Worm (Caenorhabditis elegans): ENCODE data around the gene F13D12.3.
"Not testable (repeated sequence)": the region's sequence is repeated elsewhere in the genome, so short reads cannot be mapped to it uniquely, and the experiment has no call there.

Gene F13D12.3

DNA sequence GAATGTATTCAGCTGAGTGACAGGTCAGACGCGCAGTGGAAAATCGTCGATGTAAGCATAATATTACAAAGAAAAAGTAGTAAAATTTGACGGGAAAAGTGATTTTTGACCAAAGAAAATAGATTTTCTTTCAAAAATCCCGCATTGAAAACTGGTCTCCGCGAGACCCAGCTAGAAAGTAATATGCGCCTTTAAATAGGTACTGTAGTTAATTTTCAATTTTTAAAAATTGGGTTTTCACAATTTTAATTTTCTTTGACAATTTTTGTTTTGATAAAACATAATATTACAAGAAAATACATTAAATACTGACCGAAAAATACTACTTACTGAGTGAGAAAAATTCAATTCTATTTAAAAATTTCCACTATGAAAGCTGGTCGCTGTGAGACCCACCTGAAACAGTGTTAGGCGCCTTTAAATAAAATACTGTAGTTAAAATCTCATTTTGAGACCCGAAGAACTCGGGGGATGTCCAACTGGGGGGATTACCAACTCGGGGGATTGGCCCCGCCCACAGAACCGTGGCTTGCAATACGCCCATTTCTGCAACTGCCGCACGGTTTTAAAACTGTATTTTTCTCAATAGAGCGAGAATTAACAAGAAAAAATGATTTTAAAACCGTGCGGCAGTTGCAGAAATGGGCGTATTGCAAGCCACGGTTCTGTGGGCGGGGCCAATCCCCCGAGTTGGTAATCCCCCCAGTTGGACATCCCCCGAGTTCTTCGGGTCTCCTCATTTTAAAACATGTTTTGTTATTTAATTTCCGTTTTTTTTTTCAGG lies 24.8 kb upstream of the F13D12.3 start, which contains the start of gene tars-1:
Gene tars-1, minus strand, starts transcription at position 497 of the 784 bp plus-strand sequence.
- not testable (repeated sequence) for TF ChIP-seq flt-1 (GFP tag; IDR thresholded peaks at IDR 0.05); cog-1 (tag; optimal IDR thresholded peaks at IDR 0.05); ref-1 (GFP tag; conservative IDR thresholded peaks at IDR 0.05)

ce11 chrII:11695945-11696270 lies 24.3 kb upstream of the F13D12.3 start, which contains the start of gene xpf-1:
xpf-1 (plus strand) TSS chrII:11696171.
- no peak for TF ChIP-seq ztf-29 (GFP tag; IDR thresholded peaks at IDR 0.05)
- TF ChIP-seq flt-1 (GFP tag; IDR thresholded peaks at IDR 0.05): no peak
- TF ChIP-seq ref-1 (GFP tag; conservative IDR thresholded peaks at IDR 0.05): no peak
- no peak for TF ChIP-seq klf-2 (GFP tag; conservative IDR thresholded peaks at IDR 0.05)
- TF ChIP-seq med-1 (GFP tag; optimal IDR thresholded peaks at IDR 0.05; ENCODE audit: insufficient read depth): no peak
- no peak for TF ChIP-seq T22C8.4 (GFP tag; IDR thresholded peaks at IDR 0.05)
- TF ChIP-seq ztf-23 (GFP tag; IDR thresholded peaks at IDR 0.05): no peak
- TF ChIP-seq cog-1 (tag; optimal IDR thresholded peaks at IDR 0.05): no peak
- no peak for TF ChIP-seq tab-1 (GFP tag; IDR thresholded peaks at IDR 0.05)

DNA sequence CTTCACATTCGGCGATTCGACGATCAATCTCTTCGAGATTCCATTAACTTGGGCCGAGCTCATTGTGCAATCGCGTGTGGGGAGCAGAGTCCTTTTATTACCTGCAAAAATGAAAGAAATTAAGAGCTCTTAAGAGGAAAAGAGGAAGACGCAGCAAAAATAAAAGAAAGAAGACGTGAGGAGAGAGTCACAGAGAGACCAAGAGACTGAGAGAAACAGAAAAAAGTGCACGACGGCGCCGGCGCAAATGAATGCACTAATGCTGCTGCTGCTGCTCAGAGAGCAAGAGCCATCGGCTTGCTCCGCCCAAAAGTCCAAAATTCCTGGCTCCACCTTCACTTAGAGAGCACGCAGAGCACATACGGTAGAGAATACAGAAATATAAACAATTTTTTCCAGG lies 20.0 kb upstream of the F13D12.3 start, which contains the start of gene inos-1:
Gene inos-1, minus strand, starts transcription at position 101 of the 400 bp plus-strand sequence.
- TF ChIP-seq ztf-29 (GFP tag; IDR thresholded peaks at IDR 0.05): no peak

- TF ChIP-seq cog-1 (tag; optimal IDR thresholded peaks at IDR 0.05): no peak
- TF ChIP-seq flt-1 (GFP tag; IDR thresholded peaks at IDR 0.05): no peak
- no peak for TF ChIP-seq ref-1 (GFP tag; conservative IDR thresholded peaks at IDR 0.05)
- TF ChIP-seq tab-1 (GFP tag; IDR thresholded peaks at IDR 0.05): no peak
These were observed 19.6 kb upstream of the F13D12.3 start for ce11 chrII:11700635-11701034.

DNA sequence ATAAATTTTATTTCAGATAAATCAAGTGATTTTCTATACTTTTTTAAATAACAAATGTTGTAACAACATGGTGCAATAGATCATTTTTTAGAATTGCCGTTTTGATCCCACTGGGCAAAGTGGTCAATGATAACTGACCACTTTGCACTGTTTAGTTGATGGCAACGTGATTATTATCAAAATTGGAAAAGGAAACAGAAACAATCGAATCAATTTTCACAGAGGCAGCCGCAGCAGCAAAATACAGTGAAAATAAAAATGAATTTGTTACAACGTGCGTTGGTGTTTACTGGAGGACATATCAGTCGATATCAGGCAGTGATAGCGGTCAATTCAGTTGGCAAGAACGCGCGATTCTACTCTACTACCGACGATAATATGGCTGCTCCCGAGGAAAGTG lies 14.4 kb upstream of the F13D12.3 start, which contains the start of gene VF13D12L.3:
Gene VF13D12L.3, plus strand, starts transcription at position 223 of the 400 bp plus-strand sequence.
- TF ChIP-seq cog-1 (tag; optimal IDR thresholded peaks at IDR 0.05): no peak
- TF ChIP-seq med-1 (GFP tag; optimal IDR thresholded peaks at IDR 0.05; ENCODE audit: insufficient read depth): no peak
- no peak for TF ChIP-seq tab-1 (GFP tag; IDR thresholded peaks at IDR 0.05)
- TF ChIP-seq klf-2 (GFP tag; conservative IDR thresholded peaks at IDR 0.05): no peak

DNA sequence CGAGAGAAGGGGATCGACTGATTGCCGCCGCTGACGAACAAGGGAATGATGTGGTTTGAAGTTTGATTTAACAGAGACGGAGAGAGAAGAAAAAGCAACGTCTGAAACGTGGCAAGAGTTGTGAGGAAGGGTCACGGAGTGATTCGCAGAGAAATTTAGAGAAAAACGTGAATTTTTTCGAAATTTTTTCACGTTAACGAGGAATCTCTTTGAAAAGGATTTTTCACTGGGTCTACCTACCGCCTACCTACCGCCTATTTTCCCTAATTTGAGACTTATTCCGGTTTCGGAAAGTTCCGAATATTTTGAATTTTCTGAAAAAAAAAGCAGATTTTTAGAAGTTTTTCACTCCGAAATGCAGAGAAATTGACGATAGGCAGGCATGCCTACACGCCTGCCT lies 10.7 kb upstream of the F13D12.3 start, which contains the start of gene fcmt-1:
Gene fcmt-1, minus strand, starts transcription at position 101 of the 400 bp plus-strand sequence.
- TF ChIP-seq klf-2 (GFP tag; conservative IDR thresholded peaks at IDR 0.05) (no peak), ref-1 (GFP tag; conservative IDR thresholded peaks at IDR 0.05) (no peak)

- TF ChIP-seq klf-2 (GFP tag; conservative IDR thresholded peaks at IDR 0.05) (no peak), T22C8.4 (GFP tag; IDR thresholded peaks at IDR 0.05) (no peak), med-1 (GFP tag; optimal IDR thresholded peaks at IDR 0.05; ENCODE audit: insufficient read depth) (no peak), ztf-29 (GFP tag; IDR thresholded peaks at IDR 0.05) (no peak), ztf-23 (GFP tag; IDR thresholded peaks at IDR 0.05) (no peak)
These were observed 9.4 kb upstream of the F13D12.3 start for ce11 chrII:11710771-11711170.

- TF ChIP-seq cog-1 (tag; optimal IDR thresholded peaks at IDR 0.05): no peak
- TF ChIP-seq T22C8.4 (GFP tag; IDR thresholded peaks at IDR 0.05): no peak
These were observed 6.6 kb upstream of the F13D12.3 start, which contains the start of gene F13D12.10 for ce11 chrII:11713569-11713968. F13D12.10 (plus strand) TSS chrII:11713799.

DNA sequence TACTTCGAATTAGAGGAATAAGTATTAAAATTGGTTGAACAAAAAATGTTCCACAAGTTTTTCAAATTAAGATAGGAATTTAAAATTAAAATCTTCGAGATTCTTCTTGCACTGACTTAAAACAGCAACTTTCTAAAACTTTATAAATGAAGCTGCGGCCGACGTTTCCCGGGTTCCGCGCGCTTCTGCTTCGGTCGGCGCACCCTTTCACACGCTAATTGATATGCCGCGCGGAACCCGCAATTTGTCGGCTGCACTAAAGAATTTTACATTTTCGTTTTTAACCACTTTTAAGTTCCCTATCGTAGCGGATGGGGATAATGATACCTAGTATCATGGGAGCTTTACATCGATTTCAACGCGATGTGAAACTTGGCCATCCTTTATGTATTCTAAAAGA lies 5.5 kb upstream of the F13D12.3 start:
- TF ChIP-seq ztf-23 (GFP tag; IDR thresholded peaks at IDR 0.05): no peak
- no peak for TF ChIP-seq flt-1 (GFP tag; IDR thresholded peaks at IDR 0.05)
- no peak for TF ChIP-seq tab-1 (GFP tag; IDR thresholded peaks at IDR 0.05)

DNA sequence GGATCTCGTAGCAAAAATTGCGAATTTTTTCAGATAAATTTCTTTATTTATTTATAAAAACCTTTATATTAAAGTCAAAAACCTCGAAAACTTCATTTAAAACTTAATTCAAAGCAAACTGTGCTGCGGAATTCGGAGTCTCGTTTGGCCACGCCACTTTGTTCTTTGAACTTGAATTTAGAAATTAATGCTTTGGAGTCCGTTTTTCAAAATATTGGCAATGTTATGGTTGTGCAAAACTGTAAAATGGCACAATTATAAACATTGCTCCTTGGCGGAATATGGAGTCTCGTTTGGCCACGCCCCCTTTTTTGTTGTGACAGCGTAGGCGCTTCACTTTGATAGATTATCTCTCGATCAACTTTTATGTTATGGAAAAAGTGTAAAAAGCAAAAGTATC lies 669 bp upstream of the F13D12.3 start:
- no peak for TF ChIP-seq flt-1 (GFP tag; IDR thresholded peaks at IDR 0.05)
- TF ChIP-seq ztf-23 (GFP tag; IDR thresholded peaks at IDR 0.05): no peak
- TF ChIP-seq cog-1 (tag; optimal IDR thresholded peaks at IDR 0.05): no peak
- no peak for TF ChIP-seq T22C8.4 (GFP tag; IDR thresholded peaks at IDR 0.05)
- no peak for TF ChIP-seq med-1 (GFP tag; optimal IDR thresholded peaks at IDR 0.05; ENCODE audit: insufficient read depth)
- no peak for TF ChIP-seq klf-2 (GFP tag; conservative IDR thresholded peaks at IDR 0.05)
- no peak for TF ChIP-seq ref-1 (GFP tag; conservative IDR thresholded peaks at IDR 0.05)
- no peak for TF ChIP-seq tab-1 (GFP tag; IDR thresholded peaks at IDR 0.05)
- TF ChIP-seq ztf-29 (GFP tag; IDR thresholded peaks at IDR 0.05): no peak

ce11 chrII:11720819-11721218 lies 617 bp downstream of the F13D12.3 start:
- TF ChIP-seq ref-1 (GFP tag; conservative IDR thresholded peaks at IDR 0.05) (no peak), T22C8.4 (GFP tag; IDR thresholded peaks at IDR 0.05) (no peak), klf-2 (GFP tag; conservative IDR thresholded peaks at IDR 0.05) (no peak), med-1 (GFP tag; optimal IDR thresholded peaks at IDR 0.05; ENCODE audit: insufficient read depth) (no peak), ztf-23 (GFP tag; IDR thresholded peaks at IDR 0.05) (no peak), ztf-29 (GFP tag; IDR thresholded peaks at IDR 0.05) (no peak), cog-1 (tag; optimal IDR thresholded peaks at IDR 0.05) (no peak), tab-1 (GFP tag; IDR thresholded peaks at IDR 0.05) (no peak), flt-1 (GFP tag; IDR thresholded peaks at IDR 0.05) (no peak)

Data from whole organism, midembryonic.